Worm (Caenorhabditis elegans) whole organism, L1 larva: ENCODE data around the gene C31A11.13.

Experiments used
- C04F5.9 ChIP-seq: sonication (generic microtip); optimal IDR thresholded peaks from 2 replicates; lab custom pipeline; 2016; ENCODE audit warnings: missing genetic modification characterization, missing compliant biosample characterization
- alr-1 ChIP-seq: fragments of 200-800 bp; sonication (Bioruptor generic); optimal IDR thresholded peaks from 2 replicates; lab custom pipeline; 2018; ENCODE audit warnings: borderline replicate concordance, mild to moderate bottlenecking, missing genetic modification characterization, missing compliant biosample characterization
- ama-1 ChIP-seq: fragments of 150-350 bp; optimal IDR thresholded peaks from 2 replicates; lab custom pipeline; 2014
- efl-1 ChIP-seq, 4 experiments: fragments of 150-350 bp; optimal IDR thresholded peaks in 3 of 4; peaks in 1 of 4; 1 replicate in 1 of 4; 2 replicates in 3 of 4; lab custom pipeline; 2014; ENCODE audit warnings: missing biosample characterization in 2 of 4, missing genetic modification characterization in 2 of 4, missing genetic modification reagents in 2 of 4
- fos-1 ChIP-seq: fragments of 150-350 bp; optimal IDR thresholded peaks from 2 replicates; lab custom pipeline; 2014; ENCODE audit warnings: missing biosample characterization, missing genetic modification characterization

DNA sequence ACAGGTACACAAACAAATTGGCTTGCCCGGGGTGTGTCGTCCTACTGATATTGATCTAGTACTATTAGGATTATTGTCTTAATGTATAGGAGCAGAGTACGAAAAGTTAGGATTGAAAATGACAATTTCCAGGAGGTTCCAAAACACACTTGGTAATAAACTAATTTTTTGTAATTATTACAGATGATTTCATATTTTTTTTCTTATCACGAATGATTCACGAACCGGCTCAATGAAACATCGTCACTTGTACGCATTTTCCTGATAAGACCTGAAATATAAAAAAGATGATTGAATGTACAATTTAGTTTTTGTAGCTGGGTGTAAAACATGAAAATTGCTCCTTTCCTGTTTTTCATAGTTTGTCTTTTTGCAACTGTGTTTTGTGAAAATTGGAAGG lies at the start of gene C31A11.13, which contains the start of gene oac-6:
- TF ChIP-seq alr-1 (tag; lab: Kevin White, UChicago): no peak
- TF ChIP-seq C04F5.9 (tag; lab: Kevin White, UChicago): no peak
- no peak for TF ChIP-seq fos-1
- no peak for TF ChIP-seq efl-1 (optimal IDR thresholded peaks at IDR 0.05; lab: Kevin White, UChicago)
- TF ChIP-seq efl-1 (GFP tag; optimal IDR thresholded peaks at IDR 0.05 in 1 of 2; lab: Kevin White, UChicago): peak in 1 of 2 experiments; percentile 31
- no peak for TF ChIP-seq ama-1 (lab: Kevin White, UChicago)
